Worm (Caenorhabditis elegans) whole organism, L4/young adult: Measurements from ENCODE around the gene C02E7.7.

Source experiments
- W03F9.2 ChIP-seq: fragments of 150-350 bp; optimal IDR thresholded peaks from 2 replicates; lab custom pipeline; 2014; ENCODE audit warnings: missing biosample characterization, missing genetic modification characterization
- dao-5 ChIP-seq: sonication (generic microtip); optimal IDR thresholded peaks from 2 replicates; lab custom pipeline; 2016; ENCODE audit warnings: missing genotype, missing genetic modification characterization, moderate library complexity, missing compliant biosample characterization
- him-1 ChIP-seq: sonication (generic microtip); optimal IDR thresholded peaks from 2 replicates; lab custom pipeline; 2016; ENCODE audit warnings: missing genotype, missing genetic modification reagents, missing genetic modification characterization, missing compliant biosample characterization

The C02E7.7 gene

DNA sequence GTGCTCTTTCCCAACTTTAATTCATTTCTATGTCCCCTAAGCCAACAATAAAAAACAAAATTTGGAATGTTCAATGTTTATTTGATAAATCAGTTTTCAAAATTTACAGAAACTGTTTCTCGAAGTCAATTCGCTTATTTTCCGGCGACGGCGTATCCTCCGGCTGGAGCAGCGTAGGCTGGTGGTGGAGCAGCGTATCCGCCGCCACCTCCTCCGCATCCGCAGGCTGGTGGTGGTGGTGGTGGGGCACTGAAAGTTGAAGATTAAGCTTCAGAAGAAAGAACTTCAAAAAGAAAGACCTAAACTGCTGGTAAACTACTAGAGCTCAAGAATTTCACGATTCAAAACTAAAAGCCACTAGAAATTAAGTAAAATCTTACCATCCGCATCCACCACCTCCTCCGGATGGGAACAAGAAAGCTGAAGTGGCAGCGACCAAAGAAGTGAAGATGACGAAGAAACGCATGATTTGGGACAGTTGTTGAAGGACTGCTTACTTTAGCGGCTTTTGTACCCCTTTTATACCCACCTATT, at the start of gene C02E7.7:
C02E7.7 (minus strand) TSS at position 484 of the 534 bp plus-strand sequence.
- TF ChIP-seq W03F9.2 (tag; lab: Kevin White, UChicago) (no peak), dao-5 (tag; lab: Kevin White, UChicago) (no peak), him-1 (tag; lab: Kevin White, UChicago) (no peak)

- no peak for TF ChIP-seq W03F9.2 (tag; lab: Kevin White, UChicago)
- TF ChIP-seq him-1 (tag; lab: Kevin White, UChicago) = no peak
- TF ChIP-seq dao-5 (tag; lab: Kevin White, UChicago) = no peak
Observed at ce11 chrV:4967238-4967637, 48.9 kb upstream of the C02E7.7 start.

DNA sequence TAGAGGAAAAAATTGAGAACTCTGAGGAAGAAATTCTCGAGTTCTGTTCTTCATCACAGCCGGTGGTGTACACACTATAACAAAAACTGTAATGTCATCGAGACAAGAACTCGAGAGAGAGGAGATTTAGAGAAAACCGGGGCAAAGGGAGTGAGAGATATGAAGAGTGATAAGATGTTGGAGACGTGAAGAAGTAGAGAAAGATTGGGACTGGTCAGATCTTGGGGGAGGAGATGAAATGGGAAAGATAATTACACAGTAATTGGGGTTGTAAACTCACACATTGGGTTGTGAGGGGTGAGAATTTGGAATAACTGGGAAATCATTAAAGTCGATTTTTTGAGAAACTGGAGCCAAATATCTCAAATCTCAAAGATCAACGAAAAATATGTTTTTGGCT, 47.4 kb upstream of the C02E7.7 start:
- TF ChIP-seq dao-5 (tag; lab: Kevin White, UChicago) (no peak), W03F9.2 (tag; lab: Kevin White, UChicago) (no peak), him-1 (tag; lab: Kevin White, UChicago) (no peak)

DNA sequence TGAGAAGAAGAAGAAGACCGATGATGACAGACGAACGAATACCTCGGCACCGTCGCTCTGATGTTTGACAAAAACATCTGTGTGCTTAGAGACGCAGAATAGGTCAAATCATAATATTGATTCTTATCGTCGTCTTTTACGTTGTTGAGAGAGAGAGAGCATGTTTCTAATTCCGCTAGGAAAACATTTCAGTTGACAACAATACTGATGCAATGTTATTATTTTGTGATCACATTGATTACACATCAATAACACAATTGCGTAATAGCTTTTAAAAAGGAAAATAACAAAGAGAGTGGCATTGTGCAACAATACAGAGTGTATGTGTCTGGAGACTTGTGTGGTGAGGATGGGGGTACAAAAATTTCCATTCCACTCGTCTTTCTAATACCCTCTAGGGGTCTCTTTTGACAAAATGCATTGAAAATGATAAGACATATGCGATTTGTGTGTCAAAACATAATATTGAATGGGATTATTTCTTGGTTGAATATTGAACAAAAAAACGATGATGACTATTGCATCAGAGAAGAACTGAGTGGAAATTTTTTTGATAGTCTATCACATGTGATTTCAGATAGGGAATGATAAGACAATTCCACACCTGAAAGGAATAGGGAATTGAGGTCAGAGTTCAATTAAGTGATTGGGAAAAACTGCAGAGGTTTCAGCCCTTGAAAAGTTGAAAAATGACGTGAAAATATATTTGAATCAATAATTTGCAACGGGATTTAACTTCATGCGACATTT, 46.5 kb upstream of the C02E7.7 start:
- TF ChIP-seq W03F9.2 (tag; lab: Kevin White, UChicago) (no peak), him-1 (tag; lab: Kevin White, UChicago) (no peak), dao-5 (tag; lab: Kevin White, UChicago) (no peak)

DNA sequence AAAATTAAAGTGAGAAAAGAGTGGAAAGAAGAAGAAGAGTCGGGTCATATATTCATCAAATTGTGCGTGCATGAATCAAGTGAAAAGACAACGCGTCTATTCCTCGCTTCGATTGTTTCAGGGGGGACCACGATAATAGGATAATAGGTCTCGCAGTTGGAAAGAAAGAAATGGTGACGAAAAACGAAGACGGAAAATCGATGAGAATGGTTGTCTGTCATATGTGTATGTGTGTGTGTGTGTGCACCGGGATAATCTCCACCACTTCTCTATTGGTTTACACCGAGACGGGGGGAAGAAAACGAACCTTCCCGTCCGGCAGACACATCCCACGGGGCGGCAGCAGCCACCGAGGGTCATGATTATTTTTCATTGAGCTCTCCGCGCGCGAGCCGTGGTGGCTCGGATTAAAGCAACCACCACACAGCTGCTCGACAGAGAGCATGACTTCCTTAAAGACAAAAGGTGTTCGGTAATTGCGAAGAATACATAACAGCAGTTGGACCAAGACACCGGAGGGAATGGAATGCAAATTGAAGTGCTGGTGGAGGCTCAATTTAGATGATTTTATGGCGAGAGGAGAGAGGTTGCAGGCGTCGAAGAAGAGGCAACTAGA, 45.8 kb upstream of the C02E7.7 start:
- TF ChIP-seq him-1 (tag; lab: Kevin White, UChicago) (no peak), W03F9.2 (tag; lab: Kevin White, UChicago) (no peak), dao-5 (tag; lab: Kevin White, UChicago) (no peak)

DNA sequence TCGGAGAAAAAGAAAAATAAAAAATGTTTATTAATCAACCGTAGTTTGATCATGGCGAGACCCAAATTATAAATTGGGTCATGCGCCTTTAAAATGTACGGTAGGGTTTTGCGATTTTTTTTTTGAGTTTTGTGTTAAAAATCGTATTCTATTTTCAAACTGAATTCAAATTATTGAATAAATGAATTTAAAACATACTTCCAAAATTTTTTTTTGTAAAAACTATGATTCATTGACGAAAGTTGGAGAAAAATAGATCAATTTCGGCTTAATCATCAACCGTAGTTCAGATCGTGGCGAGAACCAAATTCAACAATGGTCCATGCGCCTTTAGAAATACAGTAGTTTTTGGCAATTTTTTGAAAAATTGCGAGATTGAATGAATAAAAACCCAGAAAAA, 45.2 kb upstream of the C02E7.7 start:
- TF ChIP-seq him-1 (tag; lab: Kevin White, UChicago) (no peak), W03F9.2 (tag; lab: Kevin White, UChicago) (peak; percentile 39)

DNA sequence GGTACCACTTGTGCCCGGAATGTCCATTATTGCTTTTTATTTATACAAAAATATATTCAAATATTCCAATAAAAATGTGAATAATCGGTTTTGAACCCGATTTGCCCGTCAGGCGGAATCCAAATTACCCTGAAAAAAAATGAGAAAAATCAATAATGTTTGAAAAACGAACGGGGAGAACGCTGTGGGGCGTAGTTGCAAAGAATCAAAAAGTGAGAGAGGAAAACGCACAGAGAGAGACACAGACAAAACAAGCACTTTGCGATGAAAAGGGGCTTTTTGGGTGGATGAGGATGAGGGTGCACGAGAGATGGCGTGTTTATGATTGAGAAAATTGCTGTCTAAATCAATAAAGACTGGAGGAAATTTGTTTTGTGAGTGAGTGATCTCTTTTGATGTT, 44.6 kb upstream of the C02E7.7 start, which contains the start of gene tam-1:
tam-1 (minus strand) TSS at position 135 of the 400 bp plus-strand sequence.
- TF ChIP-seq dao-5 (tag; lab: Kevin White, UChicago) = no peak
- no peak for TF ChIP-seq W03F9.2 (tag; lab: Kevin White, UChicago)
- TF ChIP-seq him-1 (tag; lab: Kevin White, UChicago) = no peak

DNA sequence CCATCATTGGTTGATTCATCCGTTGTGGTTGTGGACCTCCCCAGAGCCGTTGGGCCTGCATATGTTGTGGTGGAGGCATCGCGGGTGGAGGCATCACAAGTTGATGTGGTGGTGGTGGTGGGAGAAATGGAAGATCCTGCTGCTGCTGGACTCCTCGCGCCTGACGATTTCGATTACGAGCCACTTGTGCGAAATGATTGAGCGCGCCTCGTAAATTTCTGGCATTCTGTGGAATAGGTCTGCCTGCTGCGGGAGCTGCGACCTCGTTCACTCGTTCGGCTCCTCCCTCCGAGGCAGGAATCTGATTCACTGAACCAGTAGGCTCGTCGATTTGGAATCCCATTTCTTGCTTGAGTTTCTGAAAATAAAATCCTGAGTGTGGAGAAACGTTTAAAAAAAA, 42.3 kb upstream of the C02E7.7 start:
- TF ChIP-seq W03F9.2 (tag; lab: Kevin White, UChicago) (no peak), dao-5 (tag; lab: Kevin White, UChicago) (no peak), him-1 (tag; lab: Kevin White, UChicago) (no peak)

DNA sequence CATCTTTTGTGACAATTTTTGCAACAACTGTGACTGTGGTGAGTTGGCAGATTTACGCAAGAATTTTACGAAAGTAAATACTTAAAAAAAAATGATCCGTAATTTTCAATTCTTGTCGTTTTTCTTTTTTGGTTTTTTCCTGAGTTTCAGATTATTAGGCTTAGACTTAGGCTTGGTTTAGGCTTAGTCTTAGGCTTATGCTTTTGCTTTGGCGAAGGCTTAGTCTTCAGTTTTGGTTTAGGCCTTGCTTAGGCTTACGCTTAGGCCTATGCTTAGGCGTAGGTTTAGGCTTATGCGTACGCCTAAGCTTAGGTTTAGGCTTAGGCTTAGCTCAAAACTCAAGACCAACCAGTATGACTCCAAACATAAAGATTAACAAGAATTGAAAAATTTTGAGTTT, 39.2 kb upstream of the C02E7.7 start:
- TF ChIP-seq dao-5 (tag; lab: Kevin White, UChicago) = no peak
- TF ChIP-seq him-1 (tag; lab: Kevin White, UChicago) = no peak
- no peak for TF ChIP-seq W03F9.2 (tag; lab: Kevin White, UChicago)

DNA sequence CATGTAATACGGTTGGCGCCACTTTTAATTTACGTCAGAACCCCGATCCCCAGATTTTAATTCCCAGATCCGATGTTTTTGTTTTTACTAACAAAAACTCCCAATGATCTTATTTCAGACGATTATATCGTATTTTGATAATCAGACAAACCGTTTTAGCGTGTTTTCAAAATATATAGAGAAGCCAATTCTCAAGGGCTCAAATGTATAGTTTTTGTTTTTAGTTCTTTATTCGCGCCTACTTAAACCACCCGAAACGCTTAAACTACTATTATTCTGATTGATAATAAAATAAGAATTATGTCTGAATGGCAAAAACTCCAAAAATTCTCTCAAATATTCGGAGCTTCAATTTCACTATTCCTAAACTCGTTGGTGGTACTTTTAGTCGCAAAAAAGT, 38.2 kb upstream of the C02E7.7 start, which contains the start of gene str-208:
str-208 (plus strand) TSS at position 301 of the 400 bp plus-strand sequence.
- TF ChIP-seq W03F9.2 (tag; lab: Kevin White, UChicago) (no peak), him-1 (tag; lab: Kevin White, UChicago) (no peak), dao-5 (tag; lab: Kevin White, UChicago) (no peak)

- TF ChIP-seq dao-5 (tag; lab: Kevin White, UChicago) (no peak), him-1 (tag; lab: Kevin White, UChicago) (no peak), W03F9.2 (tag; lab: Kevin White, UChicago) (no peak)
Observed at ce11 chrV:4951434-4951833, 33.1 kb upstream of the C02E7.7 start, which contains the start of gene str-207. Gene str-207, plus strand, starts transcription at chrV:4951734.

- TF ChIP-seq him-1 (tag; lab: Kevin White, UChicago) (no peak), W03F9.2 (tag; lab: Kevin White, UChicago) (no peak), dao-5 (tag; lab: Kevin White, UChicago) (no peak)
Observed at ce11 chrV:4948635-4949034, 30.3 kb upstream of the C02E7.7 start, which contains the start of gene str-209. Gene str-209, plus strand, starts transcription at chrV:4948935.

ce11 chrV:4944219-4944618, 25.8 kb upstream of the C02E7.7 start, which contains the start of gene str-211:
Gene str-211, minus strand, starts transcription at chrV:4944319.
- no peak for TF ChIP-seq dao-5 (tag; lab: Kevin White, UChicago)
- TF ChIP-seq W03F9.2 (tag; lab: Kevin White, UChicago) = no peak
- TF ChIP-seq him-1 (tag; lab: Kevin White, UChicago) = no peak
